Fruit fly (Drosophila melanogaster): Measurements from ENCODE around the gene p23.

DNA sequence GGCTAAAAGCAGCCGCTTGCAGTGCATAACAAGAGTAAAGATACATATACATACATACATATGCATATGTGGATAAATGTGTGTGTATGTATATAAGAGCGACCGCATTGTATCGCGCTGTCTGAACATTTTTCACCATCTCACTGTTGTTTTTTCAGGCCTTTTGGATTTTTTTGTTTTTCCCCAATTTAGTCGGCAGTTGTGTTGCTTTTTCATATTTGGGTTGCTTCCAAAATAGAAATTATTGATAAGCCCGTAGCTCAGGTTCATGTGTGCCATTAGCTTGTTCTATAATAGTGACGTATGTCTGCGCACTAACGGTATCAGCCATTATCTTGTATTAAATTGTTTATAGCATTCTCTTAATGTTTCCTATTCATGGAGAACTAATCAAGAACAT lies 22.8 kb downstream of the p23 start:
- TF ChIP-seq Myc (optimal IDR thresholded peaks at IDR 0.05) (no peak), h (GFP tag; optimal IDR thresholded peaks at IDR 0.05) (no peak)

All from whole organism, wandering third instar larva.